Fruit fly (Drosophila melanogaster) whole organism, embryonic: Measurements from ENCODE around the gene CG6766.

ENCODE experiments used
- ATbp ChIP-seq: fragments of 200-800 bp; sonication (Bioruptor generic); optimal IDR thresholded peaks from 2 replicates; lab custom pipeline; 2017; ENCODE audit warnings: missing biosample characterization, mild to moderate bottlenecking, missing genetic modification characterization, missing genetic modification reagents
- Bdp1 ChIP-seq: fragments of 200-800 bp; sonication (Bioruptor generic); optimal IDR thresholded peaks from 3 replicates; lab custom pipeline; 2016; ENCODE audit warnings: missing biosample characterization, missing genetic modification characterization
- BtbVII ChIP-seq: fragments of 200-800 bp; sonication (Bioruptor generic); optimal IDR thresholded peaks from 3 replicates; lab custom pipeline; 2017; ENCODE audit warnings: missing biosample characterization, mild to moderate bottlenecking, missing genetic modification characterization
- C15 ChIP-seq: fragments of 200-800 bp; sonication (Bioruptor generic); IDR thresholded peaks from 3 replicates; pipeline ENCODE4 v1.3.6; 2022; ENCODE audit warnings: missing biosample characterization, missing genetic modification characterization
- CG10209 ChIP-seq: fragments of 200-800 bp; sonication (Bioruptor generic); optimal IDR thresholded peaks from 3 replicates; lab custom pipeline; 2017; ENCODE audit warnings: missing biosample characterization, mild to moderate bottlenecking, missing genetic modification characterization, missing genetic modification reagents
- CG10462 ChIP-seq: fragments of 200-800 bp; sonication (Bioruptor generic); optimal IDR thresholded peaks from 2 replicates; lab custom pipeline; 2016; ENCODE audit warnings: missing biosample characterization, missing genetic modification characterization
- CG10979 ChIP-seq: fragments of 200-800 bp; sonication (Bioruptor generic); optimal IDR thresholded peaks from 2 replicates; lab custom pipeline; 2018; ENCODE audit warnings: missing biosample characterization, mild to moderate bottlenecking, missing genetic modification characterization, moderate library complexity
- CG11695 ChIP-seq: fragments of 200-800 bp; sonication (Bioruptor generic); IDR thresholded peaks from 3 replicates; pipeline ENCODE4 v1.3.6; 2022; ENCODE audit warnings: missing biosample characterization, missing genetic modification characterization
- CG11723 ChIP-seq: fragments of 200-800 bp; sonication (Bioruptor generic); optimal IDR thresholded peaks from 2 replicates; lab custom pipeline; 2017; ENCODE audit warnings: missing biosample characterization, mild to moderate bottlenecking, missing genetic modification characterization
- CG1233 ChIP-seq: fragments of 200-800 bp; sonication (Bioruptor generic); optimal IDR thresholded peaks from 4 replicates; lab custom pipeline; 2018; ENCODE audit warnings: missing biosample characterization, mild to moderate bottlenecking, missing genetic modification characterization
- CG13296 ChIP-seq: fragments of 200-800 bp; sonication (Bioruptor generic); optimal IDR thresholded peaks from 3 replicates; lab custom pipeline; 2018; ENCODE audit warnings: missing biosample characterization, mild to moderate bottlenecking, missing genetic modification characterization
- CG13424 ChIP-seq: fragments of 200-800 bp; sonication (Bioruptor generic); optimal IDR thresholded peaks from 2 replicates; lab custom pipeline; 2019; ENCODE audit warnings: missing biosample characterization, mild to moderate bottlenecking, missing genetic modification characterization, moderate library complexity
- CG17186 ChIP-seq: fragments of 200-800 bp; sonication (Bioruptor generic); optimal IDR thresholded peaks from 3 replicates; lab custom pipeline; 2017; ENCODE audit warnings: missing biosample characterization, missing genetic modification reagents, missing genetic modification characterization
- CG18599 ChIP-seq: fragments of 200-800 bp; sonication (Bioruptor generic); optimal IDR thresholded peaks from 3 replicates; lab custom pipeline; 2017; ENCODE audit warnings: missing biosample characterization, missing genetic modification characterization, mild to moderate bottlenecking, moderate library complexity, missing genetic modification reagents
- CG2202 ChIP-seq: fragments of 200-800 bp; sonication (Bioruptor generic); optimal IDR thresholded peaks from 2 replicates; lab custom pipeline; 2018; ENCODE audit warnings: missing biosample characterization, mild to moderate bottlenecking, missing genetic modification characterization
- CG32532 ChIP-seq: fragments of 200-800 bp; sonication (Bioruptor generic); IDR thresholded peaks from 2 replicates; pipeline ENCODE4 v1.3.6; 2022; ENCODE audit warnings: missing biosample characterization, missing genetic modification characterization
- CG4404 ChIP-seq: fragments of 200-800 bp; sonication (Bioruptor generic); IDR thresholded peaks from 2 replicates; pipeline ENCODE4 v1.3.6; 2022; ENCODE audit warnings: missing biosample characterization, missing genetic modification characterization
- CG4424 ChIP-seq: fragments of 200-800 bp; sonication (Bioruptor generic); optimal IDR thresholded peaks from 3 replicates; lab custom pipeline; 2016; ENCODE audit warnings: missing biosample characterization, missing genetic modification characterization
- CG4707 ChIP-seq: fragments of 200-800 bp; sonication (Bioruptor generic); optimal IDR thresholded peaks from 2 replicates; lab custom pipeline; 2018; ENCODE audit warnings: missing biosample characterization, mild to moderate bottlenecking, missing genetic modification characterization, moderate library complexity
- CG9727 ChIP-seq: fragments of 200-800 bp; sonication (Bioruptor generic); optimal IDR thresholded peaks from 3 replicates; lab custom pipeline; 2017; ENCODE audit warnings: missing biosample characterization, mild to moderate bottlenecking, missing genetic modification characterization
- Doc3 ChIP-seq: fragments of 200-800 bp; sonication (Bioruptor generic); IDR thresholded peaks from 3 replicates; pipeline ENCODE4 v1.3.6; 2022; ENCODE audit warnings: missing biosample characterization, missing genetic modification characterization; ENCODE audit not compliant: partially characterized antibody
- Drgx ChIP-seq: fragments of 200-800 bp; sonication (Bioruptor generic); IDR thresholded peaks from 2 replicates; pipeline ENCODE4 v1.3.6; 2022; ENCODE audit warnings: missing biosample characterization, missing genetic modification characterization
- Fer1 ChIP-seq: fragments of 200-800 bp; sonication (Bioruptor generic); optimal IDR thresholded peaks from 2 replicates; lab custom pipeline; 2017; ENCODE audit warnings: missing biosample characterization, mild to moderate bottlenecking, missing genetic modification characterization
- HmgZ ChIP-seq: fragments of 200-800 bp; sonication (Bioruptor generic); optimal IDR thresholded peaks from 2 replicates; lab custom pipeline; 2018; ENCODE audit warnings: missing biosample characterization, mild to moderate bottlenecking, missing genetic modification characterization
- Hmx ChIP-seq: fragments of 200-800 bp; sonication (Bioruptor generic); optimal IDR thresholded peaks from 2 replicates; lab custom pipeline; 2016; ENCODE audit warnings: missing biosample characterization, missing genetic modification characterization
- Med ChIP-seq: fragments of 200-800 bp; sonication (Bioruptor generic); peaks from one replicate; lab custom pipeline; 2016; ENCODE audit warnings: missing biosample characterization, missing genetic modification characterization, mild to moderate bottlenecking, inconsistent platforms, moderate library complexity
- NK7.1 ChIP-seq: fragments of 200-800 bp; sonication (Bioruptor generic); optimal IDR thresholded peaks from 3 replicates; lab custom pipeline; 2016; ENCODE audit warnings: missing biosample characterization, missing genetic modification characterization
- Pdp1 ChIP-seq, 2 experiments: fragments of 200-800 bp; sonication (Bioruptor generic); optimal IDR thresholded peaks; 3 replicates each; lab custom pipeline; 2016; ENCODE audit warnings: missing biosample characterization in 2 of 2, missing genetic modification characterization in 2 of 2, mild to moderate bottlenecking in 1 of 2, moderate library complexity in 1 of 2
- Stat92E ChIP-seq, 3 experiments: fragments of >200 bp in 2 of 3; fragments of 200-800 bp in 1 of 3; sonication (Bioruptor generic) in 1 of 3; optimal IDR thresholded peaks; 2 replicates each; lab custom pipeline; 2017 to 2019; ENCODE audit warnings: missing biosample characterization in 3 of 3, missing genetic modification characterization in 3 of 3, mild to moderate bottlenecking in 1 of 3, moderate library complexity in 1 of 3
- ara ChIP-seq: fragments of 200-800 bp; sonication (Bioruptor generic); IDR thresholded peaks from 2 replicates; pipeline ENCODE4 v1.3.6; 2022; ENCODE audit warnings: missing biosample characterization, missing genetic modification characterization
- bowl ChIP-seq: fragments of 200-800 bp; sonication (Bioruptor generic); IDR thresholded peaks from 2 replicates; pipeline ENCODE4 v1.3.6; 2022; ENCODE audit warnings: missing biosample characterization, missing genetic modification characterization
- chm ChIP-seq: fragments of 200-800 bp; sonication (Bioruptor generic); IDR thresholded peaks from 2 replicates; pipeline ENCODE4 v1.3.6; 2022; ENCODE audit warnings: missing biosample characterization, missing genetic modification characterization
- chn ChIP-seq: fragments of 200-800 bp; sonication (Bioruptor generic); optimal IDR thresholded peaks from 2 replicates; lab custom pipeline; 2016; ENCODE audit warnings: missing biosample characterization, missing genetic modification characterization
- corto ChIP-seq: fragments of 200-800 bp; sonication (Bioruptor generic); optimal IDR thresholded peaks from 2 replicates; lab custom pipeline; 2016; ENCODE audit warnings: missing biosample characterization, mild to moderate bottlenecking, missing genetic modification characterization, moderate library complexity
- cwo ChIP-seq: fragments of 200-800 bp; sonication (Bioruptor generic); optimal IDR thresholded peaks from 3 replicates; lab custom pipeline; 2017; ENCODE audit warnings: missing biosample characterization, missing genetic modification characterization, mild to moderate bottlenecking, moderate library complexity, missing genetic modification reagents
- dan ChIP-seq: fragments of 200-800 bp; sonication (Bioruptor generic); IDR thresholded peaks from 2 replicates; pipeline ENCODE4 v1.3.6; 2022; ENCODE audit warnings: missing biosample characterization, missing genetic modification characterization
- danr ChIP-seq: fragments of 200-800 bp; sonication (Bioruptor generic); IDR thresholded peaks from 2 replicates; pipeline ENCODE4 v1.3.6; 2022; ENCODE audit warnings: missing biosample characterization, missing genetic modification characterization
- dm ChIP-seq: fragments of 200-800 bp; sonication (Bioruptor generic); optimal IDR thresholded peaks from 3 replicates; lab custom pipeline; 2016; ENCODE audit warnings: missing biosample characterization, missing genetic modification characterization
- dmrt99B ChIP-seq: fragments of 200-800 bp; sonication (Bioruptor generic); optimal IDR thresholded peaks from 2 replicates; lab custom pipeline; 2018; ENCODE audit warnings: missing biosample characterization, mild to moderate bottlenecking, missing genetic modification characterization, moderate library complexity
- ems ChIP-seq: fragments of 200-800 bp; sonication (Bioruptor generic); optimal IDR thresholded peaks from 3 replicates; lab custom pipeline; 2016; ENCODE audit warnings: missing biosample characterization, missing genetic modification characterization
- fd102C ChIP-seq: fragments of 200-800 bp; sonication (Bioruptor generic); optimal IDR thresholded peaks from 2 replicates; lab custom pipeline; 2018; ENCODE audit warnings: missing biosample characterization, mild to moderate bottlenecking, missing genetic modification characterization, moderate library complexity
- lov ChIP-seq, 2 experiments: fragments of 200-800 bp in 1 of 2; fragments of >200 bp in 1 of 2; sonication (Bioruptor generic) in 1 of 2; IDR thresholded peaks in 1 of 2; optimal IDR thresholded peaks in 1 of 2; 2 replicates in 1 of 2; 3 replicates in 1 of 2; pipeline versions ENCODE4 v1.3.6 to Lab custom; 2017 to 2022; ENCODE audit warnings: missing biosample characterization in 1 of 2, missing genetic modification characterization in 1 of 2
- nerfin-2 ChIP-seq: fragments of 200-800 bp; sonication (Bioruptor generic); IDR thresholded peaks from 2 replicates; pipeline ENCODE4 v1.3.6; 2022; ENCODE audit warnings: missing biosample characterization, missing genetic modification characterization; ENCODE audit not compliant: partially characterized antibody
- pb ChIP-seq: fragments of 200-800 bp; sonication (Bioruptor generic); optimal IDR thresholded peaks from 3 replicates; lab custom pipeline; 2016; ENCODE audit warnings: missing biosample characterization, missing genetic modification characterization
- peb ChIP-seq: fragments of 200-800 bp; sonication (Bioruptor generic); IDR thresholded peaks from 2 replicates; pipeline ENCODE4 v1.3.6; 2022; ENCODE audit warnings: missing biosample characterization, missing genetic modification characterization
- slbo ChIP-seq: fragments of 200-800 bp; sonication (Bioruptor generic); IDR thresholded peaks from 2 replicates; pipeline ENCODE4 v1.3.6; 2022; ENCODE audit warnings: missing biosample characterization, missing genetic modification characterization
- stwl ChIP-seq: fragments of 200-800 bp; sonication (Bioruptor generic); optimal IDR thresholded peaks from 3 replicates; lab custom pipeline; 2018; ENCODE audit warnings: missing biosample characterization, mild to moderate bottlenecking, missing genetic modification characterization, moderate library complexity
- tin ChIP-seq: fragments of 200-800 bp; sonication (Bioruptor generic); optimal IDR thresholded peaks from 3 replicates; lab custom pipeline; 2016; ENCODE audit warnings: missing biosample characterization, missing genetic modification characterization
- trem ChIP-seq: fragments of 200-800 bp; optimal IDR thresholded peaks from 3 replicates; lab custom pipeline; 2019; ENCODE audit warnings: missing biosample characterization, mild to moderate bottlenecking, missing genetic modification characterization, moderate library complexity
- unpg ChIP-seq: fragments of 200-800 bp; sonication (Bioruptor generic); optimal IDR thresholded peaks from 3 replicates; lab custom pipeline; 2018; ENCODE audit warnings: missing biosample characterization, mild to moderate bottlenecking, missing genetic modification characterization, moderate library complexity

Gene CG6766

DNA sequence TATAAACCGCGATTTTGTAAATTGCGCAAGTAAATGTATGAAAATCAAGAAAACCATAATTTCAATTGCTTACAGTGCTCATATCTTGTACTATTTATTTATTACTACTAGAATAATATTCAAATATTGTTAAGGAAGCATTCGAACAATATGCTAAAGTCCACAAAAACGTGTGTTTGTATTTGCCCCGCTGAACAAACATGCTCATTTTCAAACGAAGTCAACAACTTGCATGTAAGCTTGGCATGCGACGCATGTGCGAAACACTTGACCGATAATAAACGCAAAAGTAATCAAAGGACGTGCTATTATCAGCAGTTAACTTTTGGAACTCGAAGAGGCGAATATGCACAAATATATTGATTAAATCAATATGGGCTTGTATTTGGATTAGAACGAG is 19.3 kb downstream of the CG6766 start (continued):
- TF ChIP-seq ATbp (GFP tag; lab: Kevin White, UChicago) (peak; percentile 93), CG13424 (tag; lab: Kevin White, UChicago) (peak; percentile 58), dan (no peak), Fer1 (GFP tag; lab: Kevin White, UChicago) (peak; percentile 59), CG2202 (peak; percentile 76), fd102C (GFP tag; lab: Kevin White, UChicago) (peak; percentile 19), chn (no peak), Bdp1 (GFP tag; lab: Kevin White, UChicago) (peak; percentile 51), Doc3 (GFP tag; lab: Robert Waterston, UW) (no peak), CG4707 (peak; percentile 77), dm (GFP tag; lab: Kevin White, UChicago) (no peak), C15 (GFP tag; lab: Robert Waterston, UW) (no peak; the same call in 2 of the 3 replicates), Med (GFP tag; lab: Kevin White, UChicago) (peak; percentile 94), CG32532 (GFP tag; lab: Robert Waterston, UW) (no peak), CG10462 (GFP tag; lab: Kevin White, UChicago) (peak; percentile 56), slbo (GFP tag; lab: Robert Waterston, UW) (0 out of 2 replicates have a peak, but pooled peaks have one; percentile 8), nerfin-2 (no peak), danr (no peak), CG10209 (GFP tag; lab: Kevin White, UChicago) (peak; percentile 83), NK7.1 (no peak), ara (peak; percentile 19; the same call in 1 of the 2 replicates), CG4404 (GFP tag; lab: Robert Waterston, UW) (no peak), CG4424 (GFP tag; lab: Kevin White, UChicago) (no peak), CG1233 (GFP tag; lab: Kevin White, UChicago) (peak; percentile 65), CG9727 (GFP tag; lab: Kevin White, UChicago) (peak; percentile 36), lov (optimal IDR thresholded peaks at IDR 0.05; lab: Kevin White, UChicago) (no peak), lov (GFP tag; IDR thresholded peaks at IDR 0.05; lab: Robert Waterston, UW) (no peak), dmrt99B (tag; lab: Kevin White, UChicago) (no peak), trem (tag; lab: Kevin White, UChicago) (no peak), tin (GFP tag; lab: Kevin White, UChicago) (no peak), Pdp1 (GFP tag; optimal IDR thresholded peaks at IDR 0.05; lab: Kevin White, UChicago) (no peak), CG17186 (GFP tag; lab: Kevin White, UChicago) (no peak), Stat92E (GFP tag; optimal IDR thresholded peaks at IDR 0.05; lab: Kevin White, UChicago) (no peak), ems (GFP tag; lab: Kevin White, UChicago) (no peak), corto (GFP tag; lab: Kevin White, UChicago) (no peak), stwl (tag; lab: Kevin White, UChicago) (no peak), CG10979 (tag; lab: Kevin White, UChicago) (peak; percentile 8), CG11695 (GFP tag; lab: Robert Waterston, UW) (peak; percentile 50; the same call in 1 of the 3 replicates), Drgx (GFP tag; lab: Robert Waterston, UW) (no peak), CG11723 (peak; percentile 42), peb (GFP tag; lab: Robert Waterston, UW) (no peak), unpg (peak; percentile 75), cwo (GFP tag; lab: Kevin White, UChicago) (peak; percentile 37), bowl (no peak), chm (no peak), CG13296 (peak; percentile 65), CG18599 (GFP tag; lab: Kevin White, UChicago) (peak; percentile 73), Hmx (GFP tag; lab: Kevin White, UChicago) (no peak), BtbVII (GFP tag; lab: Kevin White, UChicago) (peak; percentile 74), HmgZ (peak; percentile 60), pb (GFP tag; lab: Kevin White, UChicago) (no peak)
